Fruit fly (Drosophila melanogaster) Kc167 (cell line): ENCODE results near the gene CG45218.

Experiments
- Myc ChIP-seq: fragments of >200 bp; optimal IDR thresholded peaks from 2 replicates; lab custom pipeline; 2017; ENCODE audit warnings: missing external identifiers
- Sin3A ChIP-seq: fragments of >200 bp; optimal IDR thresholded peaks from 2 replicates; lab custom pipeline; 2018; ENCODE audit warnings: missing external identifiers
- h ChIP-seq: fragments of >200 bp; optimal IDR thresholded peaks from 3 replicates; lab custom pipeline; 2018; ENCODE audit warnings: missing external identifiers
- insv ChIP-seq: fragments of >200 bp; optimal IDR thresholded peaks from 3 replicates; lab custom pipeline; 2018; ENCODE audit warnings: missing external identifiers
- psq ChIP-seq: fragments of >200 bp; optimal IDR thresholded peaks from 2 replicates; lab custom pipeline; 2017; ENCODE audit warnings: missing external identifiers
- ttk ChIP-seq: sonication (Bioruptor generic); optimal IDR thresholded peaks from 2 replicates; lab custom pipeline; 2017; ENCODE audit warnings: missing external identifiers

DNA sequence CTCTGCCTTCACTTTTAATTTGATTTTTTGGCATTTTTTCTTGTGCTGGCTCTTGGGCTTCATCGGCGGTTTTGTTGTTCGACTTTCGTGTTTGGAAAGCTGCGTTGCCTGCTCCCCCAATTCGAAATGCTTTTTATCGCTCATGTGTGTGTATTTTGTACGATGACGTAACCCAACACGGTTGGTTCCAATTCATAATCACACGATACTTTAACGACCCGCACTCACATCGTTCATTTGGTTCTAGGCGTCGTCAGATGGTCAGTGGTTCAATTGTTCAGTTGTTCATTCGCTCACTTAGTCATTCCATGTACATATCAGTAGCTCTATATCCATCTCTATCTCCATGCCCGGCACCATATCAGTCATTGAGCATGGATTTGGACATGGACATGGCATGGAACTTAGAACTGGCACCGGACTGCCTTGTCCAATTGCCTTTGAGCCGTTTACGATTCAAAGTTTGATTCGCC, 3.3 kb upstream of the CG45218 start:
- no peak for TF ChIP-seq insv
- TF ChIP-seq Sin3A (lab: Kevin White, UChicago) = no peak
- TF ChIP-seq h (lab: Kevin White, UChicago) = no peak
- no peak for TF ChIP-seq psq
- TF ChIP-seq Myc = no peak
- TF ChIP-seq ttk = no peak
